Fruit fly (Drosophila melanogaster) whole organism, prepupa: Measurements from ENCODE around the gene Tpl94D.

Experiments used
- CG10669 ChIP-seq: fragments of 200-800 bp; sonication (Bioruptor generic); optimal IDR thresholded peaks from 3 replicates; lab custom pipeline; 2018; ENCODE audit warnings: missing biosample characterization, mild to moderate bottlenecking, missing genetic modification characterization, moderate library complexity
- CG11294 ChIP-seq: fragments of 200-800 bp; sonication (Bioruptor generic); IDR thresholded peaks from 2 replicates; pipeline ENCODE4 v1.3.6; 2022; ENCODE audit warnings: missing biosample characterization, missing genetic modification characterization
- CG11762 ChIP-seq: fragments of 200-800 bp; sonication (Bioruptor generic); optimal IDR thresholded peaks from 3 replicates; lab custom pipeline; 2016; ENCODE audit warnings: missing biosample characterization, missing genetic modification characterization; ENCODE audit not compliant: insufficient read depth
- CG15336 ChIP-seq: fragments of 200-800 bp; sonication (Bioruptor generic); IDR thresholded peaks from 2 replicates; pipeline ENCODE4 v1.3.6; 2022; ENCODE audit warnings: missing biosample characterization, missing genetic modification characterization
- CG1621 ChIP-seq: fragments of 200-800 bp; sonication (Bioruptor generic); optimal IDR thresholded peaks from 3 replicates; lab custom pipeline; 2018; ENCODE audit warnings: missing biosample characterization, mild to moderate bottlenecking, missing genetic modification characterization
- CG16779 ChIP-seq: fragments of 200-800 bp; sonication (Bioruptor generic); optimal IDR thresholded peaks from 3 replicates; lab custom pipeline; 2017; ENCODE audit warnings: missing biosample characterization, mild to moderate bottlenecking, missing genetic modification characterization
- CG3032 ChIP-seq: fragments of 200-800 bp; optimal IDR thresholded peaks from 2 replicates; lab custom pipeline; 2019; ENCODE audit warnings: missing biosample characterization, mild to moderate bottlenecking, missing genetic modification characterization, moderate library complexity
- CG31627 ChIP-seq: fragments of 200-800 bp; sonication (Bioruptor generic); optimal IDR thresholded peaks from 3 replicates; lab custom pipeline; 2016; ENCODE audit warnings: missing biosample characterization, missing genetic modification characterization
- CG32006 ChIP-seq: fragments of 200-800 bp; sonication (Bioruptor generic); optimal IDR thresholded peaks from 3 replicates; lab custom pipeline; 2017; ENCODE audit warnings: missing biosample characterization, mild to moderate bottlenecking, missing genetic modification characterization
- CG3919 ChIP-seq: fragments of 200-800 bp; sonication (Bioruptor generic); optimal IDR thresholded peaks from 3 replicates; lab custom pipeline; 2016; ENCODE audit warnings: missing biosample characterization, missing genetic modification characterization
- CG6854 ChIP-seq: fragments of 200-800 bp; sonication (Bioruptor generic); optimal IDR thresholded peaks from 2 replicates; lab custom pipeline; 2017; ENCODE audit warnings: missing biosample characterization, mild to moderate bottlenecking, missing genetic modification characterization
- CG7368 ChIP-seq: fragments of 200-800 bp; sonication (Bioruptor generic); optimal IDR thresholded peaks from 3 replicates; lab custom pipeline; 2016; ENCODE audit warnings: missing biosample characterization, missing genetic modification characterization
- CG8632 ChIP-seq: fragments of 200-800 bp; sonication (Bioruptor generic); optimal IDR thresholded peaks from 3 replicates; lab custom pipeline; 2016; ENCODE audit warnings: missing biosample characterization, missing genetic modification characterization
- Eip78C ChIP-seq: fragments of 200-800 bp; sonication (Bioruptor generic); peaks from one replicate; lab custom pipeline; 2016; ENCODE audit warnings: missing biosample characterization, missing genetic modification characterization
- Eip93F ChIP-seq: fragments of 200-800 bp; sonication (Bioruptor generic); optimal IDR thresholded peaks from 2 replicates; lab custom pipeline; 2016; ENCODE audit warnings: missing biosample characterization, mild to moderate bottlenecking, missing genetic modification characterization
- Ets21C ChIP-seq: fragments of 200-800 bp; sonication (Bioruptor generic); optimal IDR thresholded peaks from 3 replicates; lab custom pipeline; 2016; ENCODE audit warnings: missing biosample characterization, missing genetic modification characterization
- Gug ChIP-seq: fragments of 200-800 bp; sonication (Bioruptor generic); IDR thresholded peaks from 2 replicates; pipeline ENCODE4 v1.3.6; 2022; ENCODE audit warnings: missing biosample characterization, missing genetic modification characterization
- Hr38 ChIP-seq: sonication (Bioruptor generic); optimal IDR thresholded peaks from 2 replicates; lab custom pipeline; 2016; ENCODE audit warnings: missing biosample characterization, missing genetic modification characterization
- Hr39 ChIP-seq: fragments of 200-800 bp; sonication (Bioruptor generic); optimal IDR thresholded peaks from 2 replicates; lab custom pipeline; 2016; ENCODE audit warnings: missing biosample characterization, missing genetic modification characterization
- Hr4 ChIP-seq: fragments of 200-800 bp; sonication (Bioruptor generic); optimal IDR thresholded peaks from 3 replicates; lab custom pipeline; 2016; ENCODE audit warnings: missing biosample characterization, missing genetic modification characterization
- Lpt ChIP-seq: fragments of 200-800 bp; sonication (Bioruptor generic); optimal IDR thresholded peaks from 3 replicates; lab custom pipeline; 2016; ENCODE audit warnings: missing biosample characterization, missing genetic modification characterization
- Met ChIP-seq: fragments of 200-800 bp; sonication (Bioruptor generic); optimal IDR thresholded peaks from 3 replicates; lab custom pipeline; 2016; ENCODE audit warnings: missing biosample characterization, missing genetic modification characterization
- OdsH ChIP-seq: fragments of 200-800 bp; sonication (Bioruptor generic); optimal IDR thresholded peaks from 3 replicates; lab custom pipeline; 2016; ENCODE audit warnings: missing biosample characterization, missing genetic modification characterization
- Smox ChIP-seq: fragments of 200-800 bp; sonication (Bioruptor generic); optimal IDR thresholded peaks from 3 replicates; lab custom pipeline; 2016; ENCODE audit warnings: missing biosample characterization, missing genetic modification characterization
- Sox14 ChIP-seq: fragments of 200-800 bp; sonication (Bioruptor generic); optimal IDR thresholded peaks from 3 replicates; lab custom pipeline; 2016; ENCODE audit warnings: missing biosample characterization, missing genetic modification characterization
- dac ChIP-seq: fragments of 200-800 bp; sonication (Bioruptor generic); optimal IDR thresholded peaks from 2 replicates; lab custom pipeline; 2017; ENCODE audit warnings: missing biosample characterization, mild to moderate bottlenecking, missing genetic modification characterization
- dsx ChIP-seq: fragments of 200-800 bp; optimal IDR thresholded peaks from 3 replicates; lab custom pipeline; 2019; ENCODE audit warnings: missing biosample characterization, mild to moderate bottlenecking, missing genetic modification characterization, moderate library complexity; ENCODE audit not compliant: poor library complexity, severe bottlenecking
- eg ChIP-seq: fragments of 200-800 bp; sonication (Bioruptor generic); IDR thresholded peaks from 3 replicates; pipeline ENCODE4 v1.3.6; 2022; ENCODE audit warnings: missing biosample characterization, missing genetic modification characterization
- esn ChIP-seq: fragments of 200-800 bp; sonication (Bioruptor generic); optimal IDR thresholded peaks from 2 replicates; lab custom pipeline; 2016; ENCODE audit warnings: missing biosample characterization, mild to moderate bottlenecking, missing genetic modification characterization, moderate library complexity
- lz ChIP-seq: fragments of 200-800 bp; sonication (Bioruptor generic); optimal IDR thresholded peaks from 3 replicates; lab custom pipeline; 2016; ENCODE audit warnings: missing biosample characterization, missing genetic modification characterization
- pdm3 ChIP-seq: fragments of 200-800 bp; sonication (Bioruptor generic); optimal IDR thresholded peaks from 3 replicates; lab custom pipeline; 2016; ENCODE audit warnings: missing biosample characterization, missing genetic modification characterization
- salr ChIP-seq, 2 experiments: fragments of 200-800 bp; sonication (Bioruptor generic); optimal IDR thresholded peaks; 3 replicates each; lab custom pipeline; 2016 to 2018; ENCODE audit warnings: missing biosample characterization in 2 of 2, missing genetic modification characterization in 2 of 2, mild to moderate bottlenecking in 1 of 2
- spab ChIP-seq: fragments of 200-800 bp; sonication (Bioruptor generic); optimal IDR thresholded peaks from 2 replicates; lab custom pipeline; 2017; ENCODE audit warnings: missing biosample characterization, mild to moderate bottlenecking, missing genetic modification characterization, missing genetic modification reagents
- svp ChIP-seq: fragments of 200-800 bp; sonication (Bioruptor generic); peaks from one replicate; lab custom pipeline; 2016; ENCODE audit warnings: missing biosample characterization, missing genetic modification characterization

Tpl94D gene

dm6 chr3R:22965984-22966383 lies at the start of gene Tpl94D:
Tpl94D (plus strand) TSS chr3R:22966284.
- no peak for TF ChIP-seq CG11294
- TF ChIP-seq dac (GFP tag; lab: Kevin White, UChicago): no peak
- TF ChIP-seq lz (GFP tag; lab: Kevin White, UChicago): no peak

dm6 chr3R:22923052-22923451 lies 43.0 kb upstream of the Tpl94D start, which contains the start of gene CG6660:
CG6660 (plus strand) TSS chr3R:22923352.
- TF ChIP-seq Hr4 (no peak), Smox (GFP tag; lab: Kevin White, UChicago) (no peak), CG3919 (GFP tag; lab: Kevin White, UChicago) (no peak), lz (GFP tag; lab: Kevin White, UChicago) (no peak), Hr38 (no peak), CG1621 (no peak), eg (GFP tag; lab: Robert Waterston, UW) (no peak), Eip78C (GFP tag; lab: Kevin White, UChicago) (no peak), Hr39 (GFP tag; lab: Kevin White, UChicago) (no peak), Gug (GFP tag; lab: Robert Waterston, UW) (no peak), CG16779 (no peak)

DNA sequence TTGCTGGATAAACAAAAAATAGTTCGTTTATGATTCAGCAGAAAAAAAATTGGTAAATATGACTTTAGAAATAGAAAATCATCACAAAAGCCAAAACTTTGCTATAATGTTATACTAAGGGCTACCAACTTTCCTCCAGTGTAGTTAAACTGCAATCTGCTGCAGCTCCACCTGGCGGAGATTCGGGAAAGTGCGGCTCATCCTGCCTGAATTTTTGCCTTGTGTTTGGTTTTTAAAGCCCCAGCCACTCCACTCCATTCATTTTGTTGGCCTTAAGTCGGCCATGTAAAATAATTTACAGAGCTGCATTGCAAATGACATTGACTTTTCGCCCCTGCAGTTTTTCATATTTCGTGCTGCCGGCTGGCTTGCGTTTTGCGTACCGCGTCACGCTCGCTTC lies 864 bp upstream of the Tpl94D start:
- TF ChIP-seq pdm3 (GFP tag; lab: Kevin White, UChicago) (no peak), dsx (no peak), Eip93F (GFP tag; lab: Kevin White, UChicago) (no peak), Eip78C (GFP tag; lab: Kevin White, UChicago) (peak; percentile 66), Lpt (GFP tag; lab: Kevin White, UChicago) (no peak), CG3032 (tag; lab: Kevin White, UChicago) (no peak), Gug (GFP tag; lab: Robert Waterston, UW) (no peak), CG10669 (GFP tag; lab: Kevin White, UChicago) (peak; percentile 21), Hr4 (no peak), Hr39 (GFP tag; lab: Kevin White, UChicago) (peak; percentile 7), CG8632 (GFP tag; lab: Kevin White, UChicago) (no peak), CG15336 (GFP tag; lab: Robert Waterston, UW) (no peak), Met (no peak)

dm6 chr3R:22976997-22977396 lies 10.9 kb downstream of the Tpl94D start, which contains the start of gene Gbp3:
Gbp3 (plus strand) TSS chr3R:22977270.
- TF ChIP-seq Met: no peak
- TF ChIP-seq svp (GFP tag; lab: Kevin White, UChicago): peak; percentile 98

dm6 chr3R:22986981-22987380 lies 20.9 kb downstream of the Tpl94D start, which contains the start of gene Or94a:
Or94a (plus strand) TSS chr3R:22987281.
- TF ChIP-seq CG32006 (no peak), CG7368 (no peak), Sox14 (GFP tag; lab: Kevin White, UChicago) (no peak), CG8632 (GFP tag; lab: Kevin White, UChicago) (no peak), pdm3 (GFP tag; lab: Kevin White, UChicago) (no peak), CG11762 (GFP tag; lab: Kevin White, UChicago) (no peak), salr (GFP tag; optimal IDR thresholded peaks at IDR 0.05; lab: Kevin White, UChicago) (no peak), eg (GFP tag; lab: Robert Waterston, UW) (no peak), dsx (no peak), esn (GFP tag; lab: Kevin White, UChicago) (no peak), spab (GFP tag; lab: Kevin White, UChicago) (no peak), CG6854 (GFP tag; lab: Kevin White, UChicago) (no peak), Eip78C (GFP tag; lab: Kevin White, UChicago) (no peak), Ets21C (GFP tag; lab: Kevin White, UChicago) (no peak), CG31627 (GFP tag; lab: Kevin White, UChicago) (no peak), OdsH (GFP tag; lab: Kevin White, UChicago) (no peak), Hr39 (GFP tag; lab: Kevin White, UChicago) (no peak)
- TF ChIP-seq, all 60 proteins: peak for 0
